Worm (Caenorhabditis elegans): ENCODE data around the gene fbxa-201.

DNA sequence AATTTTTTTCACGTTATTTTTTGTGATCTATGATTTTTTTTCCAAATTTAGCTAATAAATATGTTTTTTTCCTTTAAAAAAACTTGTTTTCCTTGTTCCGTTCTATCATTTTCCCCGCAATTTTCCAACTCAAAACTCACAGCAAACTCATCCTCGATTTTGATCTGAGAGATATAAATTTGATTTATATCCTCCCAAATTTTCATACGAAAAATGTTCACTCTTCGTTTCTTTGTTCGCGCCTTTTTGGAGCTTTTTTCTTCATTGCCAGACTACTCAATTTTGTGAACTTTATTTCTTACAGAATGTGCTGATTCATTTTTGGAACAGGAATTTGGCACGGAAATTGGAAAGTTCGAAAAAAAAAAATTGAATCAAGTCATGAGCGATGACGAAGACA is 43.5 kb downstream of the fbxa-201 start, which contains the start of gene F59A7.14:
- TF ChIP-seq F57A8.1 (GFP tag; optimal IDR thresholded peaks at IDR 0.05) (no peak), athp-1 (tag; optimal IDR thresholded peaks at IDR 0.05) (no peak), dpff-1 (tag; optimal IDR thresholded peaks at IDR 0.05) (no peak), lin-26 (GFP tag; IDR thresholded peaks at IDR 0.05) (no peak), nfya-1 (tag; optimal IDR thresholded peaks at IDR 0.05; ENCODE audit: borderline replicate concordance, insufficient read depth) (no peak), F49E8.2 (tag; optimal IDR thresholded peaks at IDR 0.05; ENCODE audit: insufficient read depth) (no peak), ama-1 (optimal IDR thresholded peaks at IDR 0.05) (no peak), ama-1 (GFP tag; optimal IDR thresholded peaks at IDR 0.05) (no peak), F57C9.4 (tag; optimal IDR thresholded peaks at IDR 0.05) (no peak), snpc-1.3 (tag; optimal IDR thresholded peaks at IDR 0.05; ENCODE audit: insufficient read depth) (no peak)

Data from whole organism, young adult.